Worm (Caenorhabditis elegans) whole organism, L4/young adult: Measurements from ENCODE around the gene git-1.

Source experiments
- W03F9.2 ChIP-seq: fragments of 150-350 bp; optimal IDR thresholded peaks from 2 replicates; lab custom pipeline; 2014; ENCODE audit warnings: missing biosample characterization, missing genetic modification characterization
- dao-5 ChIP-seq: sonication (generic microtip); optimal IDR thresholded peaks from 2 replicates; lab custom pipeline; 2016; ENCODE audit warnings: missing genotype, missing genetic modification characterization, moderate library complexity, missing compliant biosample characterization
- him-1 ChIP-seq: sonication (generic microtip); optimal IDR thresholded peaks from 2 replicates; lab custom pipeline; 2016; ENCODE audit warnings: missing genotype, missing genetic modification reagents, missing genetic modification characterization, missing compliant biosample characterization

DNA sequence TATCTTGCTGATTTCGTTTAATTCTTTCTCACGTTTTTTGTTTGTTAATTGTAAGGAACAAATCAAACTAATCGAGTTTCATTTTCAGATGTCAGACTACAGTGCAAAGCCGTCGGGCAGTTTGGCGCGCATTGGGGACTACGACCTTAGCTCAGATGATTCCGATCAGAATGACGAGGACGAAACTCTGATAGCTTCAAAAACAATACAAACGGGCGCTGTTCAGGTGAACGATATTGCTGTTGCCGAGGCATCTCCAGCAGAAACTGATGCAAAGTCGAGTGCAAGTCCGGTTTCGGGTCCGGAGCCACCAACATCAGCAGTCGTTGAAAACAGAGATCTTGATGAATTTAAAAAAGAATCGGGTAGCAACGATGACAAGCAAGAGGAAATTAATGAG lies 44.5 kb downstream of the git-1 start, which contains the start of gene bet-2:
- TF ChIP-seq W03F9.2 (tag; lab: Kevin White, UChicago), result no peak
- TF ChIP-seq him-1, result no peak
- TF ChIP-seq dao-5, result no peak
